Fruit fly (Drosophila melanogaster) whole organism, embryonic: ENCODE measurements around the gene Hacd1.

ENCODE experiments used
- Atf3 ChIP-seq: fragments of 200-800 bp; sonication (Bioruptor generic); optimal IDR thresholded peaks from 3 replicates; lab custom pipeline; 2016; ENCODE audit warnings: missing biosample characterization, missing genetic modification characterization
- Bdp1 ChIP-seq: fragments of 200-800 bp; sonication (Bioruptor generic); optimal IDR thresholded peaks from 3 replicates; lab custom pipeline; 2016; ENCODE audit warnings: missing biosample characterization, missing genetic modification characterization
- C15 ChIP-seq: fragments of 200-800 bp; sonication (Bioruptor generic); IDR thresholded peaks from 3 replicates; pipeline ENCODE4 v1.3.6; 2022; ENCODE audit warnings: missing biosample characterization, missing genetic modification characterization
- CG10274 ChIP-seq: fragments of 200-800 bp; sonication (Bioruptor generic); optimal IDR thresholded peaks from 3 replicates; lab custom pipeline; 2017; ENCODE audit warnings: missing biosample characterization, mild to moderate bottlenecking, missing genetic modification characterization
- CG10321 ChIP-seq: fragments of 200-800 bp; sonication (Bioruptor generic); IDR thresholded peaks from 2 replicates; pipeline ENCODE4 v1.3.6; 2022; ENCODE audit warnings: missing biosample characterization, missing genetic modification characterization
- CG14050 ChIP-seq: fragments of 200-800 bp; sonication (Bioruptor generic); IDR thresholded peaks from 3 replicates; pipeline ENCODE4 v1.3.6; 2022; ENCODE audit warnings: missing biosample characterization, missing genetic modification characterization
- CG15696 ChIP-seq: fragments of 200-800 bp; sonication (Bioruptor generic); optimal IDR thresholded peaks from 2 replicates; lab custom pipeline; 2019; ENCODE audit warnings: missing biosample characterization, mild to moderate bottlenecking, missing genetic modification characterization, moderate library complexity
- CG18599 ChIP-seq: fragments of 200-800 bp; sonication (Bioruptor generic); optimal IDR thresholded peaks from 3 replicates; lab custom pipeline; 2017; ENCODE audit warnings: missing biosample characterization, missing genetic modification characterization, mild to moderate bottlenecking, moderate library complexity, missing genetic modification reagents
- CG18619 ChIP-seq: fragments of 200-800 bp; sonication (Bioruptor generic); optimal IDR thresholded peaks from 3 replicates; lab custom pipeline; 2017; ENCODE audit warnings: missing biosample characterization, mild to moderate bottlenecking, missing genetic modification characterization
- CG30020 ChIP-seq: fragments of 200-800 bp; optimal IDR thresholded peaks from 2 replicates; lab custom pipeline; 2019; ENCODE audit warnings: missing biosample characterization, mild to moderate bottlenecking, missing genetic modification characterization, moderate library complexity
- CG3065 ChIP-seq: fragments of 200-800 bp; sonication (Bioruptor generic); optimal IDR thresholded peaks from 2 replicates; lab custom pipeline; 2016; ENCODE audit warnings: missing biosample characterization, missing genetic modification characterization
- CG32532 ChIP-seq: fragments of 200-800 bp; sonication (Bioruptor generic); IDR thresholded peaks from 2 replicates; pipeline ENCODE4 v1.3.6; 2022; ENCODE audit warnings: missing biosample characterization, missing genetic modification characterization
- CG33213 ChIP-seq: fragments of 200-800 bp; sonication (Bioruptor generic); optimal IDR thresholded peaks from 3 replicates; lab custom pipeline; 2016; ENCODE audit warnings: missing biosample characterization, missing genetic modification characterization
- CG42726 ChIP-seq: fragments of 200-800 bp; sonication (Bioruptor generic); IDR thresholded peaks from 2 replicates; pipeline ENCODE4 v1.3.6; 2022; ENCODE audit warnings: missing biosample characterization, missing genetic modification characterization; ENCODE audit not compliant: partially characterized antibody
- CG4424 ChIP-seq: fragments of 200-800 bp; sonication (Bioruptor generic); optimal IDR thresholded peaks from 3 replicates; lab custom pipeline; 2016; ENCODE audit warnings: missing biosample characterization, missing genetic modification characterization
- CG5953 ChIP-seq: fragments of 200-800 bp; sonication (Bioruptor generic); IDR thresholded peaks from 2 replicates; pipeline ENCODE4 v1.3.6; 2022; ENCODE audit warnings: missing biosample characterization, missing genetic modification characterization
- CG7372 ChIP-seq: fragments of 200-800 bp; sonication (Bioruptor generic); IDR thresholded peaks from 2 replicates; pipeline ENCODE4 v1.3.6; 2022; ENCODE audit warnings: missing biosample characterization, missing genetic modification characterization
- CG7556 ChIP-seq: fragments of 200-800 bp; sonication (Bioruptor generic); optimal IDR thresholded peaks from 2 replicates; lab custom pipeline; 2017; ENCODE audit warnings: missing biosample characterization, mild to moderate bottlenecking, missing genetic modification characterization
- CG7839 ChIP-seq: fragments of 200-800 bp; sonication (Bioruptor generic); optimal IDR thresholded peaks from 3 replicates; lab custom pipeline; 2018; ENCODE audit warnings: missing biosample characterization, mild to moderate bottlenecking, missing genetic modification characterization, moderate library complexity
- CG7963 ChIP-seq: fragments of 200-800 bp; sonication (Bioruptor generic); IDR thresholded peaks from 3 replicates; pipeline ENCODE4 v1.3.6; 2022; ENCODE audit warnings: missing biosample characterization, missing genetic modification characterization; ENCODE audit not compliant: partially characterized antibody
- CG8281 ChIP-seq: fragments of 200-800 bp; sonication (Bioruptor generic); optimal IDR thresholded peaks from 2 replicates; lab custom pipeline; 2018; ENCODE audit warnings: missing biosample characterization, mild to moderate bottlenecking, missing genetic modification characterization, moderate library complexity
- CkIIα-i1 ChIP-seq: fragments of 200-800 bp; sonication (Bioruptor generic); IDR thresholded peaks from 2 replicates; pipeline ENCODE4 v1.3.6; 2022; ENCODE audit warnings: missing biosample characterization, missing genetic modification characterization
- Doc3 ChIP-seq: fragments of 200-800 bp; sonication (Bioruptor generic); IDR thresholded peaks from 3 replicates; pipeline ENCODE4 v1.3.6; 2022; ENCODE audit warnings: missing biosample characterization, missing genetic modification characterization; ENCODE audit not compliant: partially characterized antibody
- Ets65A ChIP-seq: fragments of 200-800 bp; sonication (Bioruptor generic); peaks from one replicate; lab custom pipeline; 2016; ENCODE audit warnings: missing biosample characterization, missing genetic modification characterization
- Ets97D ChIP-seq: fragments of 200-800 bp; sonication (Bioruptor generic); optimal IDR thresholded peaks from 3 replicates; lab custom pipeline; 2016; ENCODE audit warnings: missing biosample characterization, missing genetic modification characterization
- GATAe ChIP-seq: fragments of 200-800 bp; sonication (Bioruptor generic); conservative IDR thresholded peaks from 2 replicates; pipeline ENCODE4 v1.3.6; 2022; ENCODE audit warnings: missing biosample characterization, missing genetic modification characterization
- H2.0 ChIP-seq: fragments of 200-800 bp; sonication (Bioruptor generic); IDR thresholded peaks from 2 replicates; pipeline ENCODE4 v1.3.6; 2022; ENCODE audit warnings: missing biosample characterization, missing genetic modification characterization
- HLHmδ ChIP-seq: fragments of 200-800 bp; sonication (Bioruptor generic); optimal IDR thresholded peaks from 2 replicates; lab custom pipeline; 2018; ENCODE audit warnings: missing biosample characterization, mild to moderate bottlenecking, missing genetic modification characterization, moderate library complexity
- Hr51 ChIP-seq, 2 experiments: fragments of 200-800 bp; sonication (Bioruptor generic); optimal IDR thresholded peaks; 2 replicates in 1 of 2; 3 replicates in 1 of 2; lab custom pipeline; 2016 to 2018; ENCODE audit warnings: missing biosample characterization in 2 of 2, missing genetic modification characterization in 2 of 2, mild to moderate bottlenecking in 1 of 2, moderate library complexity in 1 of 2
- Nf-YB ChIP-seq: fragments of 200-800 bp; sonication (Bioruptor generic); optimal IDR thresholded peaks from 3 replicates; lab custom pipeline; 2019; ENCODE audit warnings: missing biosample characterization, mild to moderate bottlenecking, missing genetic modification characterization, moderate library complexity
- Optix ChIP-seq: fragments of 200-800 bp; sonication (Bioruptor generic); IDR thresholded peaks from 3 replicates; pipeline ENCODE4 v1.3.6; 2022; ENCODE audit warnings: missing biosample characterization, missing genetic modification characterization
- Rfx ChIP-seq: fragments of 200-800 bp; sonication (Bioruptor generic); IDR thresholded peaks from 2 replicates; pipeline ENCODE4 v1.3.6; 2022; ENCODE audit warnings: missing biosample characterization, missing genetic modification characterization
- Six4 ChIP-seq: fragments of 200-800 bp; sonication (Bioruptor generic); optimal IDR thresholded peaks from 2 replicates; lab custom pipeline; 2016; ENCODE audit warnings: missing biosample characterization, missing genetic modification characterization
- bsh ChIP-seq, 2 experiments: fragments of 200-800 bp; sonication (Bioruptor generic); optimal IDR thresholded peaks; 2 replicates each; lab custom pipeline; 2017 to 2018; ENCODE audit warnings: mild to moderate bottlenecking in 2 of 2, missing biosample characterization in 2 of 2, missing genetic modification characterization in 2 of 2, moderate library complexity in 1 of 2
- chm ChIP-seq: fragments of 200-800 bp; sonication (Bioruptor generic); IDR thresholded peaks from 2 replicates; pipeline ENCODE4 v1.3.6; 2022; ENCODE audit warnings: missing biosample characterization, missing genetic modification characterization
- cwo ChIP-seq: fragments of 200-800 bp; sonication (Bioruptor generic); optimal IDR thresholded peaks from 3 replicates; lab custom pipeline; 2017; ENCODE audit warnings: missing biosample characterization, missing genetic modification characterization, mild to moderate bottlenecking, moderate library complexity, missing genetic modification reagents
- eyg ChIP-seq: fragments of 200-800 bp; sonication (Bioruptor generic); optimal IDR thresholded peaks from 3 replicates; lab custom pipeline; 2016; ENCODE audit warnings: missing biosample characterization, missing genetic modification characterization
- gce ChIP-seq: fragments of 200-800 bp; sonication (Bioruptor generic); IDR thresholded peaks from 3 replicates; pipeline ENCODE4 v1.3.6; 2022; ENCODE audit warnings: missing biosample characterization, missing genetic modification characterization
- lola ChIP-seq, 3 experiments: fragments of >200 bp in 2 of 3; fragments of 200-800 bp in 1 of 3; sonication (Bioruptor generic) in 1 of 3; optimal IDR thresholded peaks; 2 replicates each; lab custom pipeline; 2017 to 2019; ENCODE audit warnings: missing biosample characterization in 3 of 3, missing genetic modification characterization in 3 of 3, mild to moderate bottlenecking in 1 of 3, moderate library complexity in 1 of 3
- nom ChIP-seq: fragments of 200-800 bp; sonication (Bioruptor generic); optimal IDR thresholded peaks from 2 replicates; lab custom pipeline; 2017; ENCODE audit warnings: missing biosample characterization, missing genetic modification characterization, mild to moderate bottlenecking, moderate library complexity, missing genetic modification reagents
- odd ChIP-seq: fragments of 200-800 bp; sonication (Bioruptor generic); optimal IDR thresholded peaks from 2 replicates; lab custom pipeline; 2017; ENCODE audit warnings: missing biosample characterization, mild to moderate bottlenecking, missing genetic modification characterization
- rib ChIP-seq: fragments of 200-800 bp; sonication (Bioruptor generic); IDR thresholded peaks from 2 replicates; pipeline ENCODE4 v1.3.6; 2022; ENCODE audit warnings: missing biosample characterization, missing genetic modification characterization
- ro ChIP-seq: fragments of 200-800 bp; sonication (Bioruptor generic); IDR thresholded peaks from 2 replicates; pipeline ENCODE4 v1.3.6; 2022; ENCODE audit warnings: missing biosample characterization, missing genetic modification characterization
- sob ChIP-seq: fragments of 200-800 bp; sonication (Bioruptor generic); IDR thresholded peaks from 2 replicates; pipeline ENCODE4 v1.3.6; 2022; ENCODE audit warnings: missing biosample characterization, missing genetic modification characterization
- stwl ChIP-seq: fragments of 200-800 bp; sonication (Bioruptor generic); optimal IDR thresholded peaks from 3 replicates; lab custom pipeline; 2018; ENCODE audit warnings: missing biosample characterization, mild to moderate bottlenecking, missing genetic modification characterization, moderate library complexity
- tap ChIP-seq: fragments of 200-800 bp; optimal IDR thresholded peaks from 3 replicates; lab custom pipeline; 2019; ENCODE audit warnings: missing biosample characterization, mild to moderate bottlenecking, missing genetic modification characterization, moderate library complexity
- trh ChIP-seq: fragments of 200-800 bp; sonication (Bioruptor generic); optimal IDR thresholded peaks from 2 replicates; lab custom pipeline; 2016; ENCODE audit warnings: missing biosample characterization, missing genetic modification characterization
- usp ChIP-seq: fragments of >200 bp; optimal IDR thresholded peaks from 2 replicates; lab custom pipeline; 2017; ENCODE audit warnings: missing biosample characterization, missing genetic modification characterization

The Hacd1 gene

DNA sequence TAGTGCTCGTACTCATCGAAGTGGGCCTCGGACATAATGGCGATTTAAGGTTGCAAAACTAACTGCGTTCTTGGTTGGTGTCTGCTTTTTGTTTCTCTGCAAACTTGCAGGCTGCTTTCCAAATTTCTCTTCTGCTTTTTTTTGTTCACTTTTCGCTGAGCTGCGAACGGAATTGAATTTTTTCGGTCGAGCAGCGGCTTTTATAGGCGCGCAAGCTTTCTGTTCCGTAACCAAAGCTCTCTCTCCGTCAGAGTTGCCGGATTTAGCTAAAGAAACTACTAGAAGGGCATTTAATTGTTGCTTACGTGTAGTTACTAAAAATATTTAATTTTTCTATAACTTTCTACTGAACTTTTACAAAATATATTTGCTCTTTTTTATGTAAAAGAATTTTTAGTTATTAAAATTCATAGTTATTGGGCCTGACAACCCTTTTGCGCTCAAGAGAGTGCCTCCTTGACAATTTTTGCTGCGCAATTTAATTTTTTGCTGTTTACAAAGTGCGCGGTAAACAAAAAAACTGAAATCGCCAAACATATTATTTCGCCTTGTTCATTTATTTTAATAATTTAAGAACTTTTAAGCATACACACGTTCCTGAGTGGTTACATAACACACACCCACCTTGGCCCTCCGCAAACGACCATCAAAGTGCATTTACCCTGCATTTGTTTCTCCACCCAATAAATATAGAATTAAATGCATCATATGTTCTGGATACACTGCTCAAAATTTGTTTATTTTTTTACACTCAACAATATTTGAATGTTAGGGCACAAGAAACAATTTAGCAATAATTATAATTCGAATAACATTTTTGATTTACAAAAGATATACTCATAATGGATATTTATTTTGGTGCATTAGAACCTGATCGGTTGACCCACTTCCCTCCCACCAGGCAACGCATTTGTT, 44.1 kb upstream of the Hacd1 start, which contains the start of gene CG6770 (continued):
- TF ChIP-seq Bdp1 (no peak), CG7372 (peak; percentile 67; the same call in 1 of the 2 replicates), CG10274 (GFP tag; lab: Kevin White, UChicago) (no peak), chm (GFP tag; lab: Robert Waterston, UW) (peak; percentile 70; the same call in 1 of the 2 replicates), CG8281 (peak; percentile 14), CG18619 (GFP tag; lab: Kevin White, UChicago) (peak; percentile 86), CG5953 (peak; percentile 69), Ets65A (GFP tag; lab: Kevin White, UChicago) (peak; percentile 85), Ets97D (GFP tag; lab: Kevin White, UChicago) (peak; percentile 9), bsh (GFP tag; optimal IDR thresholded peaks at IDR 0.05; lab: Kevin White, UChicago) (peak; percentile 46 to 75), CG32532 (GFP tag; lab: Robert Waterston, UW) (peak; percentile 92), gce (GFP tag; lab: Robert Waterston, UW) (peak; percentile 71), GATAe (GFP tag; lab: Robert Waterston, UW) (no peak), CG30020 (tag; lab: Kevin White, UChicago) (peak; percentile 20), Optix (GFP tag; lab: Robert Waterston, UW) (peak; percentile 62; the same call in 2 of the 3 replicates), odd (peak; percentile 78), lola (GFP tag; optimal IDR thresholded peaks at IDR 0.05; lab: Kevin White, UChicago) (peak in 1 of 3 experiments; percentile 19), CG7839 (peak; percentile 86), eyg (GFP tag; lab: Kevin White, UChicago) (no peak), trh (GFP tag; lab: Kevin White, UChicago) (peak; percentile 43), ro (GFP tag; lab: Robert Waterston, UW) (no peak), Doc3 (GFP tag; lab: Robert Waterston, UW) (no peak), Six4 (GFP tag; lab: Kevin White, UChicago) (no peak), usp (GFP tag; lab: Kevin White, UChicago) (no peak), HLHmδ (GFP tag; lab: Kevin White, UChicago) (no peak), rib (GFP tag; lab: Robert Waterston, UW) (peak; percentile 78; the same call in 1 of the 2 replicates), sob (GFP tag; lab: Robert Waterston, UW) (peak; percentile 88), Nf-YB (GFP tag; lab: Kevin White, UChicago) (peak; percentile 67), CG33213 (GFP tag; lab: Kevin White, UChicago) (peak; percentile 2), CG7556 (peak; percentile 90), stwl (tag; lab: Kevin White, UChicago) (no peak), H2.0 (GFP tag; lab: Robert Waterston, UW) (peak; percentile 73), CG7963 (GFP tag; lab: Robert Waterston, UW) (peak; percentile 35; the same call in 1 of the 3 replicates), Atf3 (no peak), CG4424 (GFP tag; lab: Kevin White, UChicago) (peak; percentile 19), CkIIα-i1 (GFP tag; lab: Robert Waterston, UW) (no peak), CG14050 (peak; percentile 82), Hr51 (GFP tag; optimal IDR thresholded peaks at IDR 0.05; lab: Kevin White, UChicago) (peak; percentile 46 to 83), C15 (GFP tag; lab: Robert Waterston, UW) (0 out of 3 replicates have a peak, but pooled peaks have one; percentile 51), CG42726 (GFP tag; lab: Robert Waterston, UW) (peak; percentile 64; the same call in 1 of the 2 replicates), tap (tag; lab: Kevin White, UChicago) (peak; percentile 80), CG3065 (GFP tag; lab: Kevin White, UChicago) (no peak), cwo (GFP tag; lab: Kevin White, UChicago) (peak; percentile 86), Rfx (GFP tag; lab: Robert Waterston, UW) (peak; percentile 94), CG10321 (peak; percentile 66; the same call in 1 of the 2 replicates), CG15696 (tag; lab: Kevin White, UChicago) (peak; percentile 12), nom (peak; percentile 70), CG18599 (GFP tag; lab: Kevin White, UChicago) (peak; percentile 92)
